Worm (Caenorhabditis elegans) whole organism, midembryonic: ENCODE results near the gene srd-4.

Experiments
- cog-1 ChIP-seq: sonication (generic microtip); optimal IDR thresholded peaks from 2 replicates; lab custom pipeline; 2016; ENCODE audit warnings: missing genetic modification characterization, missing compliant biosample characterization
- flt-1 ChIP-seq: fragments of 200-800 bp; sonication (Bioruptor generic); IDR thresholded peaks from 2 replicates; pipeline ENCODE4 v1.3.6; 2022; ENCODE audit warnings: missing genetic modification characterization, missing compliant biosample characterization
- klf-2 ChIP-seq: fragments of 200-800 bp; sonication (Bioruptor generic); conservative IDR thresholded peaks from 2 replicates; pipeline ENCODE4 v1.3.6; 2022; ENCODE audit warnings: missing genetic modification reagents, missing genetic modification characterization, missing compliant biosample characterization
- med-1 ChIP-seq: sonication (generic microtip); optimal IDR thresholded peaks from 2 replicates; lab custom pipeline; 2017; ENCODE audit warnings: missing genetic modification characterization, mild to moderate bottlenecking, missing compliant biosample characterization, antibody characterized with exemption, missing genetic modification reagents; ENCODE audit not compliant: insufficient read depth
- ref-1 ChIP-seq: fragments of 200-800 bp; sonication (Bioruptor generic); conservative IDR thresholded peaks from 2 replicates; pipeline ENCODE4 v1.3.6; 2022; ENCODE audit warnings: missing genetic modification reagents, missing genetic modification characterization, missing compliant biosample characterization
- tab-1 ChIP-seq: fragments of 200-800 bp; sonication (Bioruptor generic); IDR thresholded peaks from 2 replicates; pipeline ENCODE4 v1.3.6; 2022; ENCODE audit warnings: missing genetic modification characterization, missing compliant biosample characterization
- ztf-23 ChIP-seq: fragments of 200-800 bp; sonication (Bioruptor generic); IDR thresholded peaks from 2 replicates; pipeline ENCODE4 v1.3.6; 2022; ENCODE audit warnings: missing genetic modification reagents, missing genetic modification characterization, missing compliant biosample characterization

DNA sequence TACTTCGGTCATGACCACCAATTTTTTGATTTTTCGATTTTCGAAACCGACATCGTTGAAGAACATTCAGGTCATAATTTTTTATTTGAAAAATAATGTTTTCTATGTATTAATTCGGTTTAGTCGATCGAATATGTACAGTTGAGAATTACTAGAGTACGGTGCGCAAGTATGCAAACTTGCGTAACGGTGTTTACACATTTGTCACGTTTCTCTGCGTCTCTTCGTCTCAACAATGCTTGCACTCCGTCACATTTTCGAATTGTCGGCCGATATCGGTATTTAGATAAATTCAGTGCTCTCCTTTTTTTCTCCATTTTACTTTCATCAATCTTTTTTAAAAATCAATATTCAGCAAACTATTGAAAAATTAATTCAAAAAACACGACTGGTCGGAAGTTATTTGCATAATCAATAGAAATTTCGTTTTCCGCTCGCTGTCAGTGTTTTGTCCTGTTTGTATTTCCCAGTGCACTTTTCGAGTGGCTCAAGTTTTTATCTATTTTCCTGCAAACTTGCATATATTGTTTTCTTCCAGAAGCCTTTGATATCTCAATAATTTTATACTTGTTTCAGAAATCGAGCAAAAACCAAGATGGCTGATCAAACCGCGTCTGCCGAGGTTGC is 6.3 kb downstream of the srd-4 start, which contains the start of gene dpy-30:
- no peak for TF ChIP-seq klf-2 (GFP tag; lab: Robert Waterston, UW)
- TF ChIP-seq cog-1 (tag; lab: Kevin White, UChicago): no peak
- no peak for TF ChIP-seq tab-1 (GFP tag; lab: Robert Waterston, UW)
- no peak for TF ChIP-seq flt-1 (GFP tag; lab: Robert Waterston, UW)
- TF ChIP-seq ref-1 (GFP tag; lab: Robert Waterston, UW): no peak
- no peak for TF ChIP-seq med-1 (GFP tag; lab: Kevin White, UChicago)
- no peak for TF ChIP-seq ztf-23
